Worm (Caenorhabditis elegans) whole organism, L1 larva: ENCODE data around the gene usp-50.
"Not testable (repeated sequence)": the region's sequence is repeated elsewhere in the genome, so short reads cannot be mapped to it uniquely, and the experiment has no call there.

Experiments used
- elt-2 ChIP-seq: sonication (generic microtip); optimal IDR thresholded peaks from 2 replicates; lab custom pipeline; 2016; ENCODE audit warnings: missing genetic modification characterization, mild to moderate bottlenecking, inconsistent platforms, missing compliant biosample characterization, missing genetic modification reagents
- hlh-4 ChIP-seq: sonication (generic microtip); optimal IDR thresholded peaks from 2 replicates; lab custom pipeline; 2016; ENCODE audit warnings: mild to moderate bottlenecking, missing genetic modification characterization, missing compliant biosample characterization
- lin-39 ChIP-seq: fragments of 150-350 bp; optimal IDR thresholded peaks from 2 replicates; lab custom pipeline; 2014; ENCODE audit warnings: missing biosample characterization, missing genetic modification reagents, missing genetic modification characterization
- mab-9 ChIP-seq: fragments of 200-800 bp; sonication (Bioruptor generic); IDR thresholded peaks from 2 replicates; pipeline ENCODE4 v1.3.6; 2022; ENCODE audit warnings: missing genetic modification reagents, missing genetic modification characterization, missing compliant biosample characterization
- nhr-237 ChIP-seq: fragments of 150-350 bp; optimal IDR thresholded peaks from 2 replicates; lab custom pipeline; 2014; ENCODE audit warnings: missing biosample characterization, missing genetic modification characterization

DNA sequence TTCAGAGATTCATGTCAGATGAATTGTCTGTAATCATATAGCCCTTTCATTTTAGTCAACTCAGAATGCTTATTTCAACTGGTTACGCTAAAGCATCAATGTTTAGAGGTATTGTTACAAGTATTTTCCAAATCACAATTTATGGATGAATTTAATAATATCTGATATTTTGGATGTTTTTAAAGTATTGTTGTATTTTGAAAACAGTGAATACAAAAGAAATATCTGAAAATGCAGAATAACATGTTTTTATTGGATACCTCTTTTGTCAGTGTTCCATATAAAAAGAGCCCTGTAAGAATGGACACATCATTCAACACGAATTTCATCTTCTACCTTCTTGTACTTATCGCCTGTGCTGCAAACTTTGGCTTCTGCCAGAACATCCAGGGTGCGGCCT, 30.2 kb upstream of the usp-50 start, which contains the start of gene C06H5.12:
- not testable (repeated sequence) for TF ChIP-seq mab-9 (GFP tag; lab: Robert Waterston, UW); hlh-4 (tag; lab: Kevin White, UChicago); nhr-237 (tag; lab: Kevin White, UChicago); elt-2 (tag; lab: Kevin White, UChicago); lin-39 (tag; lab: Kevin White, UChicago)
